Worm (Caenorhabditis elegans): ENCODE data around the gene gpcp-1.

Gene gpcp-1

ce11 chrX:3117204-3117603, 6.8 kb upstream of the gpcp-1 start:
- TF ChIP-seq pqm-1 (tag; optimal IDR thresholded peaks at IDR 0.05), result peak; percentile 79
- TF ChIP-seq lin-39 (tag; optimal IDR thresholded peaks at IDR 0.05), result no peak
- TF ChIP-seq ceh-82 (tag; optimal IDR thresholded peaks at IDR 0.05), result no peak
- no peak for TF ChIP-seq snpc-4 (tag; optimal IDR thresholded peaks at IDR 0.05)
- TF ChIP-seq sea-2 (GFP tag; optimal IDR thresholded peaks at IDR 0.05), result no peak
- TF ChIP-seq ztf-4 (tag; optimal IDR thresholded peaks at IDR 0.05), result no peak
- no peak for TF ChIP-seq ceh-16 (tag; optimal IDR thresholded peaks at IDR 0.05)
- peak; percentile 65 for TF ChIP-seq ceh-28 (tag; optimal IDR thresholded peaks at IDR 0.05)
- TF ChIP-seq nhr-77 (tag; optimal IDR thresholded peaks at IDR 0.05), result no peak
- no peak for TF ChIP-seq hmg-11 (tag; optimal IDR thresholded peaks at IDR 0.05)
- no peak for TF ChIP-seq fkh-10 (GFP tag; optimal IDR thresholded peaks at IDR 0.05)
- TF ChIP-seq skn-1 (tag; optimal IDR thresholded peaks at IDR 0.05), result no peak
- no peak for TF ChIP-seq unc-39 (tag; optimal IDR thresholded peaks at IDR 0.05)
- TF ChIP-seq tbx-2 (tag; optimal IDR thresholded peaks at IDR 0.05), result peak; percentile 12
- peak; percentile 37 for TF ChIP-seq pha-4 (tag; optimal IDR thresholded peaks at IDR 0.05)
- TF ChIP-seq eor-1 (tag; optimal IDR thresholded peaks at IDR 0.05), result no peak
- TF ChIP-seq elt-2 (tag; optimal IDR thresholded peaks at IDR 0.05), result peak; percentile 90
- no peak for TF ChIP-seq lsy-12 (tag; optimal IDR thresholded peaks at IDR 0.05)
- TF ChIP-seq R02D3.7 (tag; optimal IDR thresholded peaks at IDR 0.05), result no peak
- TF ChIP-seq nhr-43 (tag; optimal IDR thresholded peaks at IDR 0.05; ENCODE audit: poor library complexity, severe bottlenecking), result peak; percentile 23
- no peak for TF ChIP-seq ama-1 (optimal IDR thresholded peaks at IDR 0.05)
- TF ChIP-seq nhr-25 (tag; optimal IDR thresholded peaks at IDR 0.05), result no peak

- TF ChIP-seq zag-1 (tag; optimal IDR thresholded peaks at IDR 0.05) (peak; percentile 43), nhr-28 (tag; optimal IDR thresholded peaks at IDR 0.05) (no peak), egl-5 (tag; optimal IDR thresholded peaks at IDR 0.05) (peak; percentile 90), fkh-10 (GFP tag; optimal IDR thresholded peaks at IDR 0.05) (peak; percentile 52), egl-27 (tag; optimal IDR thresholded peaks at IDR 0.05) (no peak), elt-2 (tag; optimal IDR thresholded peaks at IDR 0.05) (peak; percentile 25), ztf-4 (tag; optimal IDR thresholded peaks at IDR 0.05) (no peak), fkh-2 (tag; optimal IDR thresholded peaks at IDR 0.05) (no peak), hmg-11 (tag; optimal IDR thresholded peaks at IDR 0.05) (peak; percentile 68), lin-39 (tag; optimal IDR thresholded peaks at IDR 0.05) (peak; percentile 87), eor-1 (tag; optimal IDR thresholded peaks at IDR 0.05) (no peak), ama-1 (optimal IDR thresholded peaks at IDR 0.05) (peak; percentile 94), mml-1 (tag; optimal IDR thresholded peaks at IDR 0.05) (no peak), nhr-237 (tag; optimal IDR thresholded peaks at IDR 0.05) (no peak), ceh-16 (tag; optimal IDR thresholded peaks at IDR 0.05) (no peak), nfya-1 (tag; optimal IDR thresholded peaks at IDR 0.05; ENCODE audit: insufficient read depth) (peak; percentile 71), elt-3 (tag; optimal IDR thresholded peaks at IDR 0.05) (peak in 1 of 3 experiments; percentile 22), nhr-77 (tag; optimal IDR thresholded peaks at IDR 0.05) (no peak), nhr-76 (tag; optimal IDR thresholded peaks at IDR 0.05) (no peak), tbx-2 (tag; optimal IDR thresholded peaks at IDR 0.05) (peak; percentile 31)
These were observed 5.8 kb upstream of the gpcp-1 start, which contains the start of gene mai-1 for ce11 chrX:3116033-3116876. TSS of gene mai-1 (minus strand) at chrX:3116589.

ce11 chrX:3115134-3116032, 5.0 kb upstream of the gpcp-1 start:
- TF ChIP-seq unc-62 (GFP tag; optimal IDR thresholded peaks at IDR 0.05) (peak; percentile 56), fkh-10 (GFP tag; optimal IDR thresholded peaks at IDR 0.05) (no peak), lin-39 (tag; optimal IDR thresholded peaks at IDR 0.05) (peak; percentile 0), pha-4 (tag; optimal IDR thresholded peaks at IDR 0.05) (peak; percentile 91), lsy-12 (tag; optimal IDR thresholded peaks at IDR 0.05) (no peak), sea-2 (GFP tag; optimal IDR thresholded peaks at IDR 0.05) (no peak), nhr-237 (tag; optimal IDR thresholded peaks at IDR 0.05) (no peak), ceh-28 (tag; optimal IDR thresholded peaks at IDR 0.05) (peak; percentile 55), elt-3 (tag; optimal IDR thresholded peaks at IDR 0.05) (peak in 1 of 3 experiments; percentile 64), nhr-43 (tag; optimal IDR thresholded peaks at IDR 0.05; ENCODE audit: poor library complexity, severe bottlenecking) (peak; percentile 74), nhr-11 (tag; optimal IDR thresholded peaks at IDR 0.05) (peak; percentile 30), jun-1 (tag; optimal IDR thresholded peaks at IDR 0.05) (peak; percentile 15), nhr-25 (tag; optimal IDR thresholded peaks at IDR 0.05) (peak; percentile 62), eor-1 (tag; optimal IDR thresholded peaks at IDR 0.05) (no peak), ZK546.5 (tag; optimal IDR thresholded peaks at IDR 0.05) (no peak), nhr-23 (tag; optimal IDR thresholded peaks at IDR 0.05) (peak; percentile 61), nfya-1 (tag; optimal IDR thresholded peaks at IDR 0.05; ENCODE audit: insufficient read depth) (peak; percentile 21), elt-2 (tag; optimal IDR thresholded peaks at IDR 0.05) (peak; percentile 63), pqm-1 (tag; optimal IDR thresholded peaks at IDR 0.05) (peak; percentile 67), ama-1 (optimal IDR thresholded peaks at IDR 0.05) (peak; percentile 91), egl-5 (tag; optimal IDR thresholded peaks at IDR 0.05) (no peak)

Measured in whole organism, L3 larva.